Fruit fly (Drosophila melanogaster) whole organism, embryonic: ENCODE results near the gene Fancl.

Experiments used
- Aef1 ChIP-seq: fragments of 200-800 bp; sonication (Bioruptor generic); IDR thresholded peaks from 3 replicates; pipeline ENCODE4 v1.3.6; 2022; ENCODE audit warnings: missing biosample characterization, missing genetic modification characterization
- Atf-2 ChIP-seq: fragments of 200-800 bp; sonication (Bioruptor generic); optimal IDR thresholded peaks from 2 replicates; lab custom pipeline; 2016; ENCODE audit warnings: missing biosample characterization, missing genetic modification characterization
- B-H1 ChIP-seq: fragments of 200-800 bp; sonication (Bioruptor generic); IDR thresholded peaks from 3 replicates; pipeline ENCODE4 v1.3.6; 2022; ENCODE audit warnings: missing biosample characterization, missing genetic modification characterization
- BtbVII ChIP-seq: fragments of 200-800 bp; sonication (Bioruptor generic); optimal IDR thresholded peaks from 3 replicates; lab custom pipeline; 2017; ENCODE audit warnings: missing biosample characterization, mild to moderate bottlenecking, missing genetic modification characterization
- CG10209 ChIP-seq: fragments of 200-800 bp; sonication (Bioruptor generic); optimal IDR thresholded peaks from 3 replicates; lab custom pipeline; 2017; ENCODE audit warnings: missing biosample characterization, mild to moderate bottlenecking, missing genetic modification characterization, missing genetic modification reagents
- CG10431 ChIP-seq: fragments of 200-800 bp; sonication (Bioruptor generic); optimal IDR thresholded peaks from 3 replicates; lab custom pipeline; 2018; ENCODE audit warnings: missing biosample characterization, mild to moderate bottlenecking, missing genetic modification characterization
- CG11247 ChIP-seq: fragments of 200-800 bp; sonication (Bioruptor generic); IDR thresholded peaks from 2 replicates; pipeline ENCODE4 v1.3.6; 2022; ENCODE audit warnings: missing biosample characterization, missing genetic modification characterization
- CG12155 ChIP-seq: fragments of 200-800 bp; sonication (Bioruptor generic); optimal IDR thresholded peaks from 3 replicates; lab custom pipeline; 2016; ENCODE audit warnings: missing biosample characterization, missing genetic modification characterization
- CG12236 ChIP-seq: fragments of 200-800 bp; sonication (Bioruptor generic); optimal IDR thresholded peaks from 2 replicates; lab custom pipeline; 2016; ENCODE audit warnings: missing biosample characterization, missing genetic modification characterization
- CG15011 ChIP-seq: fragments of 200-800 bp; sonication (Bioruptor generic); optimal IDR thresholded peaks from 3 replicates; lab custom pipeline; 2018; ENCODE audit warnings: missing biosample characterization, mild to moderate bottlenecking, missing genetic modification characterization
- CG1529 ChIP-seq: fragments of 200-800 bp; sonication (Bioruptor generic); optimal IDR thresholded peaks from 3 replicates; lab custom pipeline; 2018; ENCODE audit warnings: missing biosample characterization, missing genetic modification characterization
- CG1647 ChIP-seq: fragments of 200-800 bp; sonication (Bioruptor generic); optimal IDR thresholded peaks from 3 replicates; lab custom pipeline; 2016; ENCODE audit warnings: missing biosample characterization, missing genetic modification characterization
- CG16815 ChIP-seq: fragments of 200-800 bp; sonication (Bioruptor generic); optimal IDR thresholded peaks from 3 replicates; lab custom pipeline; 2017; ENCODE audit warnings: missing biosample characterization, mild to moderate bottlenecking, missing genetic modification characterization
- CG17328 ChIP-seq: fragments of 200-800 bp; sonication (Bioruptor generic); IDR thresholded peaks from 2 replicates; pipeline ENCODE4 v1.3.6; 2022; ENCODE audit warnings: missing biosample characterization, missing genetic modification characterization
- CG17802 ChIP-seq: fragments of 200-800 bp; sonication (Bioruptor generic); optimal IDR thresholded peaks from 2 replicates; lab custom pipeline; 2018; ENCODE audit warnings: missing biosample characterization, mild to moderate bottlenecking, missing genetic modification characterization, moderate library complexity
- CG2116 ChIP-seq: fragments of 200-800 bp; sonication (Bioruptor generic); optimal IDR thresholded peaks from 3 replicates; lab custom pipeline; 2018; ENCODE audit warnings: missing biosample characterization, mild to moderate bottlenecking, missing genetic modification characterization
- CG31224 ChIP-seq: fragments of 200-800 bp; sonication (Bioruptor generic); IDR thresholded peaks from 2 replicates; pipeline ENCODE4 v1.3.6; 2022; ENCODE audit warnings: missing biosample characterization, missing genetic modification characterization
- CG31388 ChIP-seq: fragments of 200-800 bp; sonication (Bioruptor generic); optimal IDR thresholded peaks from 2 replicates; lab custom pipeline; 2016; ENCODE audit warnings: missing biosample characterization, missing genetic modification characterization
- CG34224 ChIP-seq: fragments of 200-800 bp; sonication (Bioruptor generic); IDR thresholded peaks from 3 replicates; pipeline ENCODE4 v1.3.6; 2022; ENCODE audit warnings: missing biosample characterization, missing genetic modification characterization; ENCODE audit not compliant: partially characterized antibody
- CG3995 ChIP-seq: fragments of 200-800 bp; sonication (Bioruptor generic); optimal IDR thresholded peaks from 3 replicates; lab custom pipeline; 2016; ENCODE audit warnings: missing biosample characterization, missing genetic modification characterization
- CG4328 ChIP-seq: fragments of 200-800 bp; sonication (Bioruptor generic); optimal IDR thresholded peaks from 3 replicates; lab custom pipeline; 2017; ENCODE audit warnings: missing biosample characterization, missing genetic modification reagents, missing genetic modification characterization
- CG4424 ChIP-seq: fragments of 200-800 bp; sonication (Bioruptor generic); optimal IDR thresholded peaks from 3 replicates; lab custom pipeline; 2016; ENCODE audit warnings: missing biosample characterization, missing genetic modification characterization
- CG8359 ChIP-seq: fragments of 200-800 bp; sonication (Bioruptor generic); optimal IDR thresholded peaks from 2 replicates; lab custom pipeline; 2017; ENCODE audit warnings: missing biosample characterization, mild to moderate bottlenecking, missing genetic modification characterization, borderline replicate concordance
- CG8478 ChIP-seq: fragments of >200 bp; optimal IDR thresholded peaks from 2 replicates; lab custom pipeline; 2018
- Camta ChIP-seq: fragments of 200-800 bp; sonication (Bioruptor generic); optimal IDR thresholded peaks from 2 replicates; lab custom pipeline; 2016; ENCODE audit warnings: missing biosample characterization, missing genetic modification characterization
- Dll ChIP-seq: fragments of 200-800 bp; sonication (Bioruptor generic); IDR thresholded peaks from 4 replicates; pipeline ENCODE4 v1.3.6; 2022; ENCODE audit warnings: missing biosample characterization, missing genetic modification characterization; ENCODE audit not compliant: partially characterized antibody
- Gsc ChIP-seq: fragments of 200-800 bp; sonication (Bioruptor generic); IDR thresholded peaks from 2 replicates; pipeline ENCODE4 v1.3.6; 2022; ENCODE audit warnings: missing biosample characterization, missing genetic modification characterization
- Gug ChIP-seq: fragments of 200-800 bp; sonication (Bioruptor generic); IDR thresholded peaks from 4 replicates; pipeline ENCODE4 v1.3.6; 2022; ENCODE audit warnings: missing biosample characterization, missing genetic modification characterization
- MBD-R2 ChIP-seq: fragments of 200-800 bp; sonication (Bioruptor generic); IDR thresholded peaks from 2 replicates; pipeline ENCODE4 v1.3.6; 2022; ENCODE audit warnings: missing biosample characterization, missing genetic modification characterization
- Mad ChIP-seq: fragments of 200-800 bp; sonication (Bioruptor generic); optimal IDR thresholded peaks from 2 replicates; lab custom pipeline; 2016; ENCODE audit warnings: missing biosample characterization, missing genetic modification characterization
- Trl ChIP-seq, 3 experiments: fragments of >200 bp in 2 of 3; fragments of 200-800 bp in 1 of 3; sonication (Bioruptor generic) in 1 of 3; optimal IDR thresholded peaks; 2 replicates in 1 of 3; 3 replicates in 2 of 3; lab custom pipeline; 2016 to 2017; ENCODE audit warnings: missing biosample characterization in 1 of 3, missing genetic modification characterization in 1 of 3
- Usf ChIP-seq: fragments of 200-800 bp; sonication (Bioruptor generic); optimal IDR thresholded peaks from 2 replicates; lab custom pipeline; 2017; ENCODE audit warnings: missing genotype, missing biosample characterization, missing genetic modification characterization
- ab ChIP-seq: fragments of 200-800 bp; sonication (Bioruptor generic); optimal IDR thresholded peaks from 2 replicates; lab custom pipeline; 2016; ENCODE audit warnings: missing biosample characterization, missing genetic modification characterization
- amos ChIP-seq: fragments of 200-800 bp; sonication (Bioruptor generic); IDR thresholded peaks from 2 replicates; pipeline ENCODE4 v1.3.6; 2022; ENCODE audit warnings: missing biosample characterization, missing genetic modification characterization; ENCODE audit not compliant: partially characterized antibody
- ase ChIP-seq: fragments of 200-800 bp; sonication (Bioruptor generic); IDR thresholded peaks from 3 replicates; pipeline ENCODE4 v1.3.6; 2022; ENCODE audit warnings: missing biosample characterization, missing genetic modification characterization
- ci ChIP-seq: fragments of 200-800 bp; sonication (Bioruptor generic); IDR thresholded peaks from 3 replicates; pipeline ENCODE4 v1.3.6; 2022; ENCODE audit warnings: missing biosample characterization, missing genetic modification characterization
- dati ChIP-seq: fragments of 200-800 bp; sonication (Bioruptor generic); IDR thresholded peaks from 2 replicates; pipeline ENCODE4 v1.3.6; 2022; ENCODE audit warnings: missing biosample characterization, missing genetic modification characterization
- eve ChIP-seq, 2 experiments: fragments of >200 bp; optimal IDR thresholded peaks; 2 replicates each; lab custom pipeline; 2017; ENCODE audit warnings: missing biosample characterization in 2 of 2, missing genetic modification characterization in 2 of 2
- gem ChIP-seq: fragments of 200-800 bp; sonication (Bioruptor generic); optimal IDR thresholded peaks from 2 replicates; lab custom pipeline; 2019; ENCODE audit warnings: missing biosample characterization, mild to moderate bottlenecking, missing genetic modification characterization, moderate library complexity
- grau ChIP-seq: fragments of 200-800 bp; optimal IDR thresholded peaks from 3 replicates; lab custom pipeline; 2019; ENCODE audit warnings: missing biosample characterization, mild to moderate bottlenecking, missing genetic modification characterization, moderate library complexity
- gt ChIP-seq: fragments of 200-800 bp; sonication (Bioruptor generic); IDR thresholded peaks from 2 replicates; pipeline ENCODE4 v1.3.6; 2022; ENCODE audit warnings: missing biosample characterization, missing genetic modification characterization
- nom ChIP-seq: fragments of 200-800 bp; sonication (Bioruptor generic); optimal IDR thresholded peaks from 2 replicates; lab custom pipeline; 2017; ENCODE audit warnings: missing biosample characterization, missing genetic modification characterization, mild to moderate bottlenecking, moderate library complexity, missing genetic modification reagents
- psq ChIP-seq: fragments of 200-800 bp; sonication (Bioruptor generic); optimal IDR thresholded peaks from 2 replicates; lab custom pipeline; 2017; ENCODE audit warnings: missing biosample characterization, missing genetic modification characterization
- scrt ChIP-seq: fragments of 200-800 bp; sonication (Bioruptor generic); optimal IDR thresholded peaks from 2 replicates; lab custom pipeline; 2018; ENCODE audit warnings: missing biosample characterization, mild to moderate bottlenecking, missing genetic modification characterization, moderate library complexity
- sens-2 ChIP-seq: fragments of 200-800 bp; sonication (Bioruptor generic); IDR thresholded peaks from 2 replicates; pipeline ENCODE4 v1.3.6; 2022; ENCODE audit warnings: missing biosample characterization, missing genetic modification characterization
- ssp ChIP-seq: fragments of 200-800 bp; sonication (Bioruptor generic); IDR thresholded peaks from 2 replicates; pipeline ENCODE4 v1.3.6; 2022; ENCODE audit warnings: missing biosample characterization, missing genetic modification characterization
- tio ChIP-seq: fragments of 200-800 bp; sonication (Bioruptor generic); optimal IDR thresholded peaks from 2 replicates; lab custom pipeline; 2017; ENCODE audit warnings: missing biosample characterization, missing genetic modification characterization, inconsistent platforms
- tna ChIP-seq: fragments of 200-800 bp; sonication (Bioruptor generic); IDR thresholded peaks from 2 replicates; pipeline ENCODE4 v1.3.6; 2022; ENCODE audit warnings: missing biosample characterization, missing genetic modification characterization; ENCODE audit not compliant: partially characterized antibody
- trem ChIP-seq: fragments of 200-800 bp; optimal IDR thresholded peaks from 3 replicates; lab custom pipeline; 2019; ENCODE audit warnings: missing biosample characterization, mild to moderate bottlenecking, missing genetic modification characterization, moderate library complexity
- wek ChIP-seq: fragments of 200-800 bp; sonication (Bioruptor generic); optimal IDR thresholded peaks from 3 replicates; lab custom pipeline; 2018; ENCODE audit warnings: missing biosample characterization, mild to moderate bottlenecking, missing genetic modification characterization, moderate library complexity

Fancl gene

dm6 chr3R:10093252-10094030 lies 40.8 kb upstream of the Fancl start (continued):
- TF ChIP-seq CG17802 = no peak
- TF ChIP-seq B-H1 = no peak
- TF ChIP-seq CG3995 = no peak
- no peak for TF ChIP-seq CG10209 (GFP tag; lab: Kevin White, UChicago)
- no peak for TF ChIP-seq ssp (GFP tag; lab: Robert Waterston, UW)
- TF ChIP-seq CG1647 (GFP tag; lab: Kevin White, UChicago) = no peak
- peak; percentile 23 for TF ChIP-seq nom
- TF ChIP-seq ase (GFP tag; lab: Robert Waterston, UW) = 0 out of 3 replicates have a peak, but pooled peaks have one; percentile 28
- no peak for TF ChIP-seq Aef1
- TF ChIP-seq scrt = peak; percentile 1
- no peak for TF ChIP-seq grau (tag; lab: Kevin White, UChicago)
- TF ChIP-seq trem (tag; lab: Kevin White, UChicago) = no peak
- TF ChIP-seq CG16815 (GFP tag; lab: Kevin White, UChicago) = no peak
- TF ChIP-seq CG8478 = peak; percentile 7
- TF ChIP-seq eve (GFP tag; optimal IDR thresholded peaks at IDR 0.05; lab: Kevin White, UChicago) = no peak
- no peak for TF ChIP-seq dati (GFP tag; lab: Robert Waterston, UW)
- no peak for TF ChIP-seq CG31224 (GFP tag; lab: Robert Waterston, UW)
- no peak for TF ChIP-seq tna
- TF ChIP-seq CG15011 = no peak
- no peak for TF ChIP-seq CG11247 (GFP tag; lab: Robert Waterston, UW)
- peak; percentile 1 for TF ChIP-seq Mad (GFP tag; lab: Kevin White, UChicago)
- no peak for TF ChIP-seq Usf (GFP tag; lab: Kevin White, UChicago)
- TF ChIP-seq Dll (GFP tag; lab: Robert Waterston, UW) = 0 out of 4 replicates have a peak, but pooled peaks have one; percentile 15
- TF ChIP-seq Atf-2 (GFP tag; lab: Kevin White, UChicago) = no peak
- TF ChIP-seq CG12236 (GFP tag; lab: Kevin White, UChicago) = no peak
- TF ChIP-seq MBD-R2 (GFP tag; lab: Robert Waterston, UW) = no peak
- 0 out of 2 replicates have a peak, but pooled peaks have one; percentile 26 for TF ChIP-seq CG17328
- peak; percentile 77; the same call in 2 of the 3 replicates for TF ChIP-seq ci (GFP tag; lab: Robert Waterston, UW)
- peak; percentile 27; the same call in 1 of the 3 replicates for TF ChIP-seq CG34224 (GFP tag; lab: Robert Waterston, UW)
- TF ChIP-seq Gug (GFP tag; lab: Robert Waterston, UW) = no peak
- no peak for TF ChIP-seq wek (GFP tag; lab: Kevin White, UChicago)
- TF ChIP-seq gem (tag; lab: Kevin White, UChicago) = no peak
- TF ChIP-seq amos (GFP tag; lab: Robert Waterston, UW) = no peak; the same call in 1 of the 2 replicates
- TF ChIP-seq psq (GFP tag; lab: Kevin White, UChicago) = no peak
- no peak for TF ChIP-seq Camta (GFP tag; lab: Kevin White, UChicago)
- TF ChIP-seq CG12155 (GFP tag; lab: Kevin White, UChicago) = no peak
- TF ChIP-seq CG10431 (GFP tag; lab: Kevin White, UChicago) = no peak
- no peak for TF ChIP-seq CG4424
- no peak for TF ChIP-seq ab (GFP tag; lab: Kevin White, UChicago)
- no peak for TF ChIP-seq CG31388 (GFP tag; lab: Kevin White, UChicago)
- no peak for TF ChIP-seq CG2116
- no peak for TF ChIP-seq tio (GFP tag; lab: Kevin White, UChicago)
- TF ChIP-seq Gsc (GFP tag; lab: Robert Waterston, UW) = no peak
- peak; percentile 83 to 91 for TF ChIP-seq Trl (optimal IDR thresholded peaks at IDR 0.05; lab: Kevin White, UChicago)
- TF ChIP-seq Trl (GFP tag; optimal IDR thresholded peaks at IDR 0.05; lab: Kevin White, UChicago) = no peak
- no peak for TF ChIP-seq CG8359 (GFP tag; lab: Kevin White, UChicago)
- TF ChIP-seq CG4328 (GFP tag; lab: Kevin White, UChicago) = no peak
- TF ChIP-seq CG1529 (GFP tag; lab: Kevin White, UChicago) = no peak
- TF ChIP-seq BtbVII (GFP tag; lab: Kevin White, UChicago) = peak; percentile 42
- no peak for TF ChIP-seq sens-2
- TF ChIP-seq gt (GFP tag; lab: Robert Waterston, UW) = no peak
